Fruit fly (Drosophila melanogaster): ENCODE results near the gene Nup133.
A peak's percentile ranks its signal among the peaks of the same experiment; 100 is the strongest.

Nup133 gene

DNA sequence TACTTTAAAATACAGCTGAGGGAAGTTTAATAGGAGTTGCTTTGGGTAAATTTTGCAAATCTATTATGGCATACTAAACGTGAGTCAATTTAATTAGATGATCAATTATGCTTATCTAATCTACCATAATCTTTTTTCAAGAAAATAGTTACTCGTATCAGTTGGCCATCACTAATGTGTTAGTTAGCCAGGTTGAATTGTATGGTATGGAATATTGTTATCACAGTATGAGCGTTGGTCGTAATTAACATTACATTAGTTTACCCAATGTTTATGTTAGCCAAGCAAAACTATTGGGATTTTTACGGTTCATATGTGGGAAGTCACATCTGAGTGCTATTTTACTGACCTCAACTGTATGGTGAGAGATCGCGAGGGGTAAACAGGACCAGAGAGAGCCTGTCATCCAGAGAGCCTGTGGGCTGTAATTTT is 16.9 kb upstream of the Nup133 start (continued):
- TF ChIP-seq CG1529 (GFP tag; optimal IDR thresholded peaks at IDR 0.05): peak; percentile 72
- TF ChIP-seq fd102C (GFP tag; optimal IDR thresholded peaks at IDR 0.05): peak; percentile 83
- TF ChIP-seq en (GFP tag; optimal IDR thresholded peaks at IDR 0.05): peak; percentile 64
- TF ChIP-seq CG11456 (GFP tag; IDR thresholded peaks at IDR 0.05): no peak
- peak; percentile 59 for TF ChIP-seq CG10462 (GFP tag; optimal IDR thresholded peaks at IDR 0.05)
- TF ChIP-seq CG15073 (GFP tag; optimal IDR thresholded peaks at IDR 0.05): peak; percentile 11
- TF ChIP-seq Antp (GFP tag; optimal IDR thresholded peaks at IDR 0.05): peak; percentile 66
- 0 out of 3 replicates have a peak, but pooled peaks have one; percentile 32 for TF ChIP-seq otp (GFP tag; IDR thresholded peaks at IDR 0.05)
- TF ChIP-seq tgo (GFP tag; IDR thresholded peaks at IDR 0.05): peak; percentile 32; the same call in 1 of the 3 replicates
- TF ChIP-seq stwl (tag; optimal IDR thresholded peaks at IDR 0.05): peak; percentile 33
- TF ChIP-seq dysf (GFP tag; IDR thresholded peaks at IDR 0.05): peak; percentile 55; the same call in 2 of the 3 replicates
- peak; percentile 61 for TF ChIP-seq CG2120 (GFP tag; optimal IDR thresholded peaks at IDR 0.05)
- TF ChIP-seq CoRest (tag; optimal IDR thresholded peaks at IDR 0.05): peak; percentile 83
- TF ChIP-seq ssp (GFP tag; IDR thresholded peaks at IDR 0.05): 0 out of 2 replicates have a peak, but pooled peaks have one; percentile 16
- TF ChIP-seq Hey (tag; optimal IDR thresholded peaks at IDR 0.05): no peak
- TF ChIP-seq ERR (GFP tag; optimal IDR thresholded peaks at IDR 0.05): peak; percentile 20
- peak; percentile 49 for TF ChIP-seq CG12104 (GFP tag; optimal IDR thresholded peaks at IDR 0.05)
- TF ChIP-seq fd64A (GFP tag; optimal IDR thresholded peaks at IDR 0.05): no peak
- TF ChIP-seq pho (GFP tag; optimal IDR thresholded peaks at IDR 0.05): peak; percentile 48
- TF ChIP-seq CG17359 (tag; optimal IDR thresholded peaks at IDR 0.05): peak; percentile 33
- no peak for TF ChIP-seq HLHmδ (GFP tag; optimal IDR thresholded peaks at IDR 0.05)
- TF ChIP-seq nerfin-1 (tag; optimal IDR thresholded peaks at IDR 0.05): peak; percentile 55
- 0 out of 2 replicates have a peak, but pooled peaks have one; percentile 37 for TF ChIP-seq seq (GFP tag; IDR thresholded peaks at IDR 0.05)
- TF ChIP-seq CG31224 (GFP tag; IDR thresholded peaks at IDR 0.05): no peak
- TF ChIP-seq CG17802 (tag; optimal IDR thresholded peaks at IDR 0.05): peak; percentile 19
- TF ChIP-seq B-H1 (GFP tag; IDR thresholded peaks at IDR 0.05): no peak
- peak; percentile 68 for TF ChIP-seq CG8944 (GFP tag; optimal IDR thresholded peaks at IDR 0.05)
- no peak for TF ChIP-seq CG14050 (GFP tag; IDR thresholded peaks at IDR 0.05)
- TF ChIP-seq Fer1 (GFP tag; optimal IDR thresholded peaks at IDR 0.05): peak; percentile 55
- TF ChIP-seq dmrt99B (tag; optimal IDR thresholded peaks at IDR 0.05): peak; percentile 66
- TF ChIP-seq CG32767 (GFP tag; IDR thresholded peaks at IDR 0.05): 0 out of 2 replicates have a peak, but pooled peaks have one; percentile 19
- no peak for TF ChIP-seq CG7987 (GFP tag; optimal IDR thresholded peaks at IDR 0.05)
- TF ChIP-seq jigr1 (GFP tag; IDR thresholded peaks at IDR 0.05): no peak
- TF ChIP-seq Hr3 (GFP tag; optimal IDR thresholded peaks at IDR 0.05): peak; percentile 76
- peak in 1 of 3 experiments; percentile 95 for TF ChIP-seq lola (GFP tag; optimal IDR thresholded peaks at IDR 0.05)
- peak; percentile 82 for TF ChIP-seq NC2β (GFP tag; optimal IDR thresholded peaks at IDR 0.05)
- TF ChIP-seq CG10267 (tag; optimal IDR thresholded peaks at IDR 0.05): peak; percentile 86
- no peak for TF ChIP-seq CG11504 (tag; optimal IDR thresholded peaks at IDR 0.05)
- TF ChIP-seq ems (GFP tag; optimal IDR thresholded peaks at IDR 0.05): peak; percentile 60
- no peak for TF ChIP-seq CG3726 (GFP tag; IDR thresholded peaks at IDR 0.05)
- TF ChIP-seq gcm (GFP tag; optimal IDR thresholded peaks at IDR 0.05): peak; percentile 80
- peak; percentile 4 for TF ChIP-seq CG4707 (GFP tag; optimal IDR thresholded peaks at IDR 0.05)
- TF ChIP-seq CG10366 (GFP tag; IDR thresholded peaks at IDR 0.05): no peak; the same call in 1 of the 2 replicates
- TF ChIP-seq ab (GFP tag; optimal IDR thresholded peaks at IDR 0.05): no peak
- no peak for TF ChIP-seq gt (GFP tag; IDR thresholded peaks at IDR 0.05)
- no peak for TF ChIP-seq NFAT (GFP tag; IDR thresholded peaks at IDR 0.05)
- no peak for TF ChIP-seq sisA (GFP tag; IDR thresholded peaks at IDR 0.05)
- 0 out of 2 replicates have a peak, but pooled peaks have one; percentile 40 for TF ChIP-seq klu (GFP tag; IDR thresholded peaks at IDR 0.05)
- TF ChIP-seq CG10959 (GFP tag; IDR thresholded peaks at IDR 0.05): peak; percentile 64
- no peak for TF ChIP-seq ttk (GFP tag; IDR thresholded peaks at IDR 0.05)
- TF ChIP-seq CG6813 (GFP tag; optimal IDR thresholded peaks at IDR 0.05): peak; percentile 61
